Worm (Caenorhabditis elegans) whole organism, L2 larva: ENCODE data around the gene sri-19.

Experiments
- Y55F3AM.14 ChIP-seq: fragments of 200-800 bp; sonication (Bioruptor generic); optimal IDR thresholded peaks from 2 replicates; lab custom pipeline; 2018; ENCODE audit warnings: mild to moderate bottlenecking, missing genetic modification characterization, missing compliant biosample characterization
- alr-1 ChIP-seq: fragments of 150-350 bp; optimal IDR thresholded peaks from 2 replicates; lab custom pipeline; 2014; ENCODE audit warnings: missing biosample characterization, missing genetic modification characterization
- aly-2 ChIP-seq: fragments of 150-350 bp; optimal IDR thresholded peaks from 2 replicates; lab custom pipeline; 2014; ENCODE audit warnings: missing biosample characterization, missing genetic modification characterization
- ama-1 ChIP-seq: fragments of 150-350 bp; optimal IDR thresholded peaks from 2 replicates; lab custom pipeline; 2018; ENCODE audit warnings: inconsistent platforms
- blmp-1 ChIP-seq: sonication (generic microtip); optimal IDR thresholded peaks from 2 replicates; lab custom pipeline; 2017; ENCODE audit warnings: missing genetic modification characterization, mild to moderate bottlenecking, missing compliant biosample characterization, antibody characterized with exemption, moderate library complexity; ENCODE audit not compliant: insufficient read depth
- lin-13 ChIP-seq: fragments of 150-350 bp; optimal IDR thresholded peaks from 2 replicates; lab custom pipeline; 2014; ENCODE audit warnings: missing biosample characterization, missing genetic modification reagents, missing genetic modification characterization
- lin-39 ChIP-seq: fragments of 150-350 bp; optimal IDR thresholded peaks from 2 replicates; lab custom pipeline; 2014; ENCODE audit warnings: missing biosample characterization, missing genetic modification reagents, missing genetic modification characterization
- lsy-2 ChIP-seq, 2 experiments: fragments of 150-350 bp in 1 of 2; sonication (generic microtip) in 1 of 2; optimal IDR thresholded peaks; 2 replicates each; lab custom pipeline; 2014 to 2017; ENCODE audit warnings: missing biosample characterization in 2 of 2, missing genetic modification characterization in 2 of 2
- mdl-1 ChIP-seq, 2 experiments: fragments of 150-350 bp in 1 of 2; sonication (generic microtip) in 1 of 2; optimal IDR thresholded peaks; 2 replicates each; lab custom pipeline; 2017; ENCODE audit warnings: missing biosample characterization in 2 of 2, missing genetic modification characterization in 2 of 2
- nhr-77 ChIP-seq: fragments of 150-350 bp; optimal IDR thresholded peaks from 2 replicates; lab custom pipeline; 2014; ENCODE audit warnings: missing biosample characterization, missing genetic modification characterization
- sma-3 ChIP-seq: sonication (generic microtip); optimal IDR thresholded peaks from 2 replicates; lab custom pipeline; 2016; ENCODE audit warnings: missing genetic modification reagents, missing genetic modification characterization, missing compliant biosample characterization
- snpc-4 ChIP-seq: fragments of 150-350 bp; optimal IDR thresholded peaks from 2 replicates; lab custom pipeline; 2014; ENCODE audit warnings: missing biosample characterization, missing genetic modification characterization
- zag-1 ChIP-seq: fragments of 150-350 bp; optimal IDR thresholded peaks from 2 replicates; lab custom pipeline; 2014; ENCODE audit warnings: missing biosample characterization, missing genetic modification characterization
- ztf-4 ChIP-seq: fragments of 150-350 bp; optimal IDR thresholded peaks from 2 replicates; lab custom pipeline; 2014; ENCODE audit warnings: missing biosample characterization, missing genetic modification characterization

DNA sequence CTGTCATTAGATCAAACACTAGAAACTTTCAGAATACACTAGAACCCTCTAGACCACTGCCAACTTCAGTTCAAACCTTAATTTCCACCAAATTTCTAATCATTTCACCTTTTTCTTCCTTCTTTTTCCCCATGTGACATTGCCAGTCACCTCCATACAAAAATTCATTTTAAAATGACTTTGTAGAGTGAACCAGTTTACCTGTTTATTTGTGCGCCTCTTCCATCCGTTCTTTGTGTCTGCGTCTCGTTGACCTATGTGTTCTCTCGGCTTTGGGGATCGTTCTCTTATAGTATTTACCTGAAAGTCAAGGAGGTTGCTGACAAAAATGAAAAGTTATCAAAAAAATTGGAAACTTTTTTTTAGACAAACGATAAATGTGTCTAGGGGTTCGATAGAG lies 22.5 kb downstream of the sri-19 start:
- TF ChIP-seq blmp-1 (tag; lab: Kevin White, UChicago) (no peak), snpc-4 (no peak), ztf-4 (tag; lab: Kevin White, UChicago) (no peak), mdl-1 (tag; optimal IDR thresholded peaks at IDR 0.05; lab: Kevin White, UChicago) (no peak), zag-1 (tag; lab: Kevin White, UChicago) (no peak), aly-2 (tag; lab: Kevin White, UChicago) (no peak), sma-3 (no peak), nhr-77 (tag; lab: Kevin White, UChicago) (no peak), ama-1 (no peak), lin-39 (tag; lab: Kevin White, UChicago) (no peak), Y55F3AM.14 (GFP tag; lab: Kevin White, UChicago) (no peak), lin-13 (no peak), lsy-2 (tag; optimal IDR thresholded peaks at IDR 0.05; lab: Kevin White, UChicago) (no peak), alr-1 (tag; lab: Kevin White, UChicago) (no peak)
